Worm (Caenorhabditis elegans) whole organism, young adult: Measurements from ENCODE around the gene C10G8.2.
A peak's percentile ranks its signal among the peaks of the same experiment; 100 is the strongest.

Source experiments
- B0336.3 ChIP-seq: fragments of 200-800 bp; sonication (Bioruptor generic); IDR thresholded peaks from 2 replicates; pipeline ENCODE4 v1.3.6; 2022; ENCODE audit warnings: missing genetic modification characterization, missing compliant biosample characterization
- C06A6.2 ChIP-seq: fragments of 200-800 bp; sonication (Bioruptor generic); conservative IDR thresholded peaks from 2 replicates; pipeline ENCODE4 v1.3.6; 2022; ENCODE audit warnings: missing genetic modification characterization, missing compliant biosample characterization
- F33H1.4 ChIP-seq: fragments of 200-800 bp; sonication (Bioruptor generic); IDR thresholded peaks from 2 replicates; pipeline ENCODE4 v1.3.6; 2022; ENCODE audit warnings: missing genetic modification reagents, missing genetic modification characterization, missing compliant biosample characterization
- F39B2.1 ChIP-seq: fragments of 200-800 bp; sonication (Bioruptor generic); IDR thresholded peaks from 2 replicates; pipeline ENCODE4 v1.3.6; 2022; ENCODE audit warnings: missing genetic modification reagents, missing genetic modification characterization, missing compliant biosample characterization
- F52B5.7 ChIP-seq: sonication (generic microtip); optimal IDR thresholded peaks from 2 replicates; lab custom pipeline; 2016; ENCODE audit warnings: mild to moderate bottlenecking, missing genetic modification characterization, missing compliant biosample characterization
- F55B11.4 ChIP-seq: sonication (generic microtip); optimal IDR thresholded peaks from 2 replicates; lab custom pipeline; 2016; ENCODE audit warnings: missing compliant biosample characterization, missing genetic modification characterization, borderline replicate concordance; ENCODE audit not compliant: insufficient read depth
- F57A8.1 ChIP-seq: fragments of 200-800 bp; sonication (Bioruptor generic); optimal IDR thresholded peaks from 2 replicates; lab custom pipeline; 2018; ENCODE audit warnings: mild to moderate bottlenecking, missing genetic modification characterization, moderate library complexity, missing compliant biosample characterization
- Y53G8AR.9 ChIP-seq: fragments of 200-800 bp; sonication (Bioruptor generic); conservative IDR thresholded peaks from 2 replicates; pipeline ENCODE4 v1.3.6; 2022; ENCODE audit warnings: missing genetic modification reagents, missing genetic modification characterization, missing compliant biosample characterization
- Y67H2A.10 ChIP-seq: fragments of 200-800 bp; sonication (Bioruptor generic); conservative IDR thresholded peaks from 2 replicates; pipeline ENCODE4 v1.3.6; 2022; ENCODE audit warnings: missing genetic modification reagents, missing genetic modification characterization, missing compliant biosample characterization
- ZK185.1 ChIP-seq: sonication (generic microtip); optimal IDR thresholded peaks from 2 replicates; lab custom pipeline; 2016; ENCODE audit warnings: mild to moderate bottlenecking, missing genetic modification characterization, missing compliant biosample characterization; ENCODE audit not compliant: poor library complexity, severe bottlenecking
- athp-1 ChIP-seq: sonication (generic microtip); optimal IDR thresholded peaks from 2 replicates; lab custom pipeline; 2017; ENCODE audit warnings: mild to moderate bottlenecking, missing genetic modification characterization, missing compliant biosample characterization
- attf-3 ChIP-seq: fragments of 200-800 bp; sonication (Bioruptor generic); conservative IDR thresholded peaks from 2 replicates; pipeline ENCODE4 v1.3.6; 2022; ENCODE audit warnings: missing genetic modification reagents, missing genetic modification characterization, missing compliant biosample characterization
- bed-1 ChIP-seq: fragments of 200-800 bp; sonication (Bioruptor generic); IDR thresholded peaks from 2 replicates; pipeline ENCODE4 v1.3.6; 2022; ENCODE audit warnings: missing genetic modification reagents, missing genetic modification characterization, missing compliant biosample characterization
- bed-2 ChIP-seq: fragments of 200-800 bp; sonication (Bioruptor generic); IDR thresholded peaks from 2 replicates; pipeline ENCODE4 v1.3.6; 2022; ENCODE audit warnings: missing genetic modification reagents, missing genetic modification characterization, missing compliant biosample characterization
- ccch-3 ChIP-seq: fragments of 200-800 bp; sonication (Bioruptor generic); optimal IDR thresholded peaks from 2 replicates; lab custom pipeline; 2018; ENCODE audit warnings: mild to moderate bottlenecking, missing genetic modification characterization, missing compliant biosample characterization
- ceh-100 ChIP-seq: fragments of 200-800 bp; sonication (Bioruptor generic); IDR thresholded peaks from 2 replicates; pipeline ENCODE4 v1.3.6; 2022; ENCODE audit warnings: missing genetic modification reagents, missing genetic modification characterization, missing compliant biosample characterization
- ceh-27 ChIP-seq: fragments of 200-800 bp; sonication (Bioruptor generic); optimal IDR thresholded peaks from 2 replicates; lab custom pipeline; 2018; ENCODE audit warnings: mild to moderate bottlenecking, missing genetic modification characterization, moderate library complexity, missing compliant biosample characterization
- ceh-40 ChIP-seq: fragments of 200-800 bp; sonication (Bioruptor generic); IDR thresholded peaks from 2 replicates; pipeline ENCODE4 v1.3.6; 2022; ENCODE audit warnings: missing genetic modification characterization, missing compliant biosample characterization
- ceh-58 ChIP-seq: fragments of 200-800 bp; sonication (Bioruptor generic); IDR thresholded peaks from 2 replicates; pipeline ENCODE4 v1.3.6; 2022; ENCODE audit warnings: missing genetic modification characterization, missing compliant biosample characterization
- ceh-91 ChIP-seq: fragments of 200-800 bp; sonication (Bioruptor generic); IDR thresholded peaks from 2 replicates; pipeline ENCODE4 v1.3.6; 2022; ENCODE audit warnings: missing genetic modification reagents, missing genetic modification characterization, missing compliant biosample characterization
- chd-7 ChIP-seq: sonication (generic microtip); optimal IDR thresholded peaks from 2 replicates; lab custom pipeline; 2016; ENCODE audit warnings: mild to moderate bottlenecking, missing genetic modification characterization, moderate library complexity, missing compliant biosample characterization
- efl-1 ChIP-seq: fragments of 150-350 bp; optimal IDR thresholded peaks from 2 replicates; lab custom pipeline; 2014; ENCODE audit warnings: missing biosample characterization, missing genetic modification reagents, missing genetic modification characterization
- egl-18 ChIP-seq: fragments of 200-800 bp; sonication (Bioruptor generic); IDR thresholded peaks from 2 replicates; pipeline ENCODE4 v1.3.6; 2022; ENCODE audit warnings: missing genetic modification reagents, missing genetic modification characterization, missing compliant biosample characterization
- hlh-26 ChIP-seq: fragments of 200-800 bp; sonication (Bioruptor generic); conservative IDR thresholded peaks from 2 replicates; pipeline ENCODE4 v1.3.6; 2022; ENCODE audit warnings: missing genetic modification reagents, missing genetic modification characterization, missing compliant biosample characterization
- hmg-20 ChIP-seq: fragments of 200-800 bp; sonication (Bioruptor generic); IDR thresholded peaks from 2 replicates; pipeline ENCODE4 v1.3.6; 2022; ENCODE audit warnings: missing genetic modification reagents, missing genetic modification characterization, missing compliant biosample characterization
- hrde-1 ChIP-seq: sonication (generic microtip); optimal IDR thresholded peaks from 2 replicates; lab custom pipeline; 2016; ENCODE audit warnings: missing genetic modification characterization, mild to moderate bottlenecking, missing compliant biosample characterization, moderate library complexity, missing genotype, missing genetic modification reagents, borderline replicate concordance
- let-607 ChIP-seq, 2 experiments: fragments of 200-800 bp in 1 of 2; sonication (Bioruptor generic) in 1 of 2; sonication (generic microtip) in 1 of 2; optimal IDR thresholded peaks; 2 replicates each; lab custom pipeline; 2016 to 2018; ENCODE audit warnings: mild to moderate bottlenecking in 2 of 2, missing compliant biosample characterization in 2 of 2, missing genetic modification characterization in 2 of 2, moderate library complexity in 2 of 2, missing genotype in 1 of 2
- lin-26 ChIP-seq: fragments of 200-800 bp; sonication (Bioruptor generic); IDR thresholded peaks from 2 replicates; pipeline ENCODE4 v1.3.6; 2022; ENCODE audit warnings: missing genetic modification reagents, missing genetic modification characterization, missing compliant biosample characterization
- lin-35 ChIP-seq, 3 experiments: fragments of 150-350 bp in 2 of 3; sonication (generic microtip) in 1 of 3; optimal IDR thresholded peaks; 2 replicates each; lab custom pipeline; 2014 to 2018; ENCODE audit warnings: missing biosample characterization in 3 of 3, missing genetic modification characterization in 3 of 3, missing genetic modification reagents in 3 of 3
- lsl-1 ChIP-seq: fragments of 200-800 bp; sonication (Bioruptor generic); optimal IDR thresholded peaks from 2 replicates; lab custom pipeline; 2018; ENCODE audit warnings: mild to moderate bottlenecking, missing genetic modification characterization, moderate library complexity, missing compliant biosample characterization
- madf-3 ChIP-seq: fragments of 200-800 bp; sonication (Bioruptor generic); IDR thresholded peaks from 2 replicates; pipeline ENCODE4 v1.3.6; 2022; ENCODE audit warnings: missing genetic modification reagents, missing genetic modification characterization, missing compliant biosample characterization
- madf-6 ChIP-seq: fragments of 200-800 bp; sonication (Bioruptor generic); IDR thresholded peaks from 2 replicates; pipeline ENCODE4 v1.3.6; 2022; ENCODE audit warnings: missing genetic modification reagents, missing genetic modification characterization, missing compliant biosample characterization
- mel-28 ChIP-seq: sonication (generic microtip); optimal IDR thresholded peaks from 2 replicates; lab custom pipeline; 2016; ENCODE audit warnings: borderline replicate concordance, mild to moderate bottlenecking, missing genetic modification characterization, missing compliant biosample characterization
- mes-4 ChIP-seq: sonication (generic microtip); optimal IDR thresholded peaks from 2 replicates; lab custom pipeline; 2016; ENCODE audit warnings: missing genotype, missing genetic modification characterization, missing compliant biosample characterization
- nfya-1 ChIP-seq: sonication (generic microtip); optimal IDR thresholded peaks from 2 replicates; lab custom pipeline; 2017; ENCODE audit warnings: antibody characterized with exemption, missing compliant biosample characterization, missing genetic modification characterization, borderline replicate concordance; ENCODE audit not compliant: insufficient read depth
- nfya-2 ChIP-seq: fragments of 200-800 bp; sonication (Bioruptor generic); IDR thresholded peaks from 2 replicates; pipeline ENCODE4 v1.3.6; 2022; ENCODE audit warnings: missing genetic modification reagents, missing genetic modification characterization, missing compliant biosample characterization
- nhr-27 ChIP-seq: fragments of 200-800 bp; sonication (Bioruptor generic); optimal IDR thresholded peaks from 2 replicates; lab custom pipeline; 2018; ENCODE audit warnings: mild to moderate bottlenecking, missing genetic modification characterization, moderate library complexity, missing compliant biosample characterization
- pbrm-1 ChIP-seq: fragments of 200-800 bp; sonication (Bioruptor generic); IDR thresholded peaks from 2 replicates; pipeline ENCODE4 v1.3.6; 2022; ENCODE audit warnings: missing genetic modification reagents, missing genetic modification characterization, missing compliant biosample characterization
- rpc-1 ChIP-seq, 2 experiments: fragments of 150-350 bp in 1 of 2; sonication (generic microtip) in 1 of 2; optimal IDR thresholded peaks; 2 replicates each; lab custom pipeline; 2014 to 2018; ENCODE audit warnings: missing biosample characterization in 1 of 2, missing genetic modification characterization in 1 of 2, missing genetic modification reagents in 1 of 2, missing genotype in 1 of 2
- sea-2 ChIP-seq: fragments of 200-800 bp; sonication (Bioruptor generic); IDR thresholded peaks from 2 replicates; pipeline ENCODE4 v1.3.6; 2022; ENCODE audit warnings: missing genetic modification characterization, missing compliant biosample characterization
- snpc-1.3 ChIP-seq: sonication (generic microtip); optimal IDR thresholded peaks from 2 replicates; lab custom pipeline; 2017; ENCODE audit warnings: missing genetic modification characterization, mild to moderate bottlenecking, missing compliant biosample characterization, antibody characterized with exemption, moderate library complexity, missing genotype, missing genetic modification reagents; ENCODE audit not compliant: insufficient read depth
- tlf-1 ChIP-seq: fragments of 200-800 bp; sonication (Bioruptor generic); optimal IDR thresholded peaks from 2 replicates; lab custom pipeline; 2018; ENCODE audit warnings: mild to moderate bottlenecking, missing genetic modification characterization, missing compliant biosample characterization
- xnd-1 ChIP-seq: sonication (generic microtip); optimal IDR thresholded peaks from 2 replicates; lab custom pipeline; 2016; ENCODE audit warnings: missing genotype, missing genetic modification reagents, missing genetic modification characterization, missing compliant biosample characterization
- ztf-3 ChIP-seq: fragments of 200-800 bp; sonication (Bioruptor generic); optimal IDR thresholded peaks from 2 replicates; lab custom pipeline; 2018; ENCODE audit warnings: mild to moderate bottlenecking, missing genetic modification characterization, missing compliant biosample characterization
- ztf-6 ChIP-seq: fragments of 200-800 bp; sonication (Bioruptor generic); IDR thresholded peaks from 2 replicates; pipeline ENCODE4 v1.3.6; 2022; ENCODE audit warnings: missing genetic modification reagents, missing genetic modification characterization, missing compliant biosample characterization

C10G8.2 gene

DNA sequence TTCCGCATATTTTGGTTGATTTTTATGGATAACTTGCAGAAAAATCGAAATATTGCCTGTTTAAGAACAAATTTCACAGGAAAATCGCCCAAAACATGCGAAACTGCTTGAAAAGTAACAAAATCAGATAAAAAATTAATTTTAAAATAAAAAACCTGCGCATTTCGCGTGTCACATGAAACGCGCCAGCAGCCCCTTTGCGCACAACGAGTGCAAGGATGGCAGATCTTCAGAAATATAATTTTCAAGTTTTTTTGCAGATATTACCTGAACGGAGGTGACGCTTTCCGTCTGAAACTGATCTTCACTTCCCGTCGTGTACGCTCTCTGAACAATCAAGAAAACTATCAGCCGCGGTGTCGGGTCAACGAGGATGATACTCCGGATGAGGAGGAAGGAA, 39.2 kb upstream of the C10G8.2 start (continued):
- no peak for TF ChIP-seq mel-28 (tag; lab: Kevin White, UChicago)
- TF ChIP-seq bed-1 (GFP tag; lab: Robert Waterston, UW), result no peak
- TF ChIP-seq ceh-58 (GFP tag; lab: Robert Waterston, UW), result no peak
- no peak for TF ChIP-seq ZK185.1
- no peak for TF ChIP-seq attf-3 (GFP tag; lab: Robert Waterston, UW)
- no peak for TF ChIP-seq ztf-6 (GFP tag; lab: Robert Waterston, UW)
- TF ChIP-seq nfya-2 (GFP tag; lab: Robert Waterston, UW), result no peak
- TF ChIP-seq ceh-27, result no peak
- no peak for TF ChIP-seq ztf-3 (GFP tag; lab: Kevin White, UChicago)
- TF ChIP-seq ceh-91 (GFP tag; lab: Robert Waterston, UW), result no peak
- TF ChIP-seq lin-26 (GFP tag; lab: Robert Waterston, UW), result no peak
- no peak for TF ChIP-seq hlh-26 (GFP tag; lab: Robert Waterston, UW)
- TF ChIP-seq, all 124 proteins: peak for 16

DNA sequence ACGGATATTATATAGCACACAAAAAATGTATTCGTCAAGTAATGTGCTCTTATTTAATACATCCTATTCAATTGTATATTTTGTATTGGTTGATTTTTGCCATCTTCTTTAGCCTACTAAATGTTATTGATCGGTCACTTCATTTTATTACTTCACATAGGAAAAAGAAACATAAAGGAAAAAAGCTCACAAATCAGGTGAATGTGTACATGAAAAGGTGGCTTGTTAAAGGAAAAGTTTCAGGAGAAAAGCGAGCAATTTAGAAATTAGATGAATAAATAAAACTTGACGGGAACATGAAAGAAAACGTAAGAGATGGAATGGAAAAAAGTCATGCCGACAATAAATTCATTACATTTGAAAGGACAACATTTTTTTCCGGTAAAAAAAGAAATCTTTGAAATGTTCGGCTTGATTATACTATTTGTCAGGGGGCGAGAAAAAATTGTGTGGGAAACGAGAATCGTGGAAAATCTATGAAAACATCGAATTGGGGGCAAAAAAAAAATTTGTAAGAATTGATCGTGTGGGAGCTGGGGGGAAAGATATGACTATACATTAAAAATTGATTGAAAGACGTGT, 38.7 kb upstream of the C10G8.2 start:
- TF ChIP-seq C06A6.2 (GFP tag; lab: Robert Waterston, UW) (no peak), nfya-1 (tag; lab: Kevin White, UChicago) (no peak), lin-35 (GFP tag; optimal IDR thresholded peaks at IDR 0.05; lab: Kevin White, UChicago) (peak in 1 of 3 experiments; percentile 64), lsl-1 (GFP tag; lab: Kevin White, UChicago) (no peak), sea-2 (GFP tag; lab: Robert Waterston, UW) (no peak), let-607 (tag; optimal IDR thresholded peaks at IDR 0.05; lab: Kevin White, UChicago) (no peak), efl-1 (GFP tag; lab: Kevin White, UChicago) (no peak), nhr-27 (no peak), nfya-2 (GFP tag; lab: Robert Waterston, UW) (no peak), ceh-40 (GFP tag; lab: Robert Waterston, UW) (no peak), tlf-1 (peak; percentile 5), F33H1.4 (GFP tag; lab: Robert Waterston, UW) (peak; percentile 26), mel-28 (tag; lab: Kevin White, UChicago) (no peak), ceh-100 (GFP tag; lab: Robert Waterston, UW) (no peak), madf-6 (peak; percentile 58), ccch-3 (GFP tag; lab: Kevin White, UChicago) (no peak), B0336.3 (GFP tag; lab: Robert Waterston, UW) (0 out of 2 replicates have a peak, but pooled peaks have one; percentile 34), F52B5.7 (tag; lab: Kevin White, UChicago) (peak; percentile 41), F57A8.1 (GFP tag; lab: Kevin White, UChicago) (no peak), madf-3 (no peak), mes-4 (tag; lab: Kevin White, UChicago) (no peak), rpc-1 (optimal IDR thresholded peaks at IDR 0.05; lab: Kevin White, UChicago) (no peak), rpc-1 (tag; optimal IDR thresholded peaks at IDR 0.05; lab: Kevin White, UChicago) (no peak), hmg-20 (no peak), snpc-1.3 (peak; percentile 54), hrde-1 (tag; lab: Kevin White, UChicago) (peak; percentile 42), bed-2 (GFP tag; lab: Robert Waterston, UW) (no peak), F55B11.4 (tag; lab: Kevin White, UChicago) (no peak), chd-7 (no peak), ZK185.1 (no peak), pbrm-1 (GFP tag; lab: Robert Waterston, UW) (no peak), Y53G8AR.9 (peak; percentile 63; the same call in 1 of the 2 replicates), egl-18 (no peak), F39B2.1 (no peak), xnd-1 (tag; lab: Kevin White, UChicago) (no peak), athp-1 (tag; lab: Kevin White, UChicago) (peak; percentile 52), Y67H2A.10 (GFP tag; lab: Robert Waterston, UW) (no peak)
